Worm (Caenorhabditis elegans): ENCODE results near the gene dnj-5.

DNA sequence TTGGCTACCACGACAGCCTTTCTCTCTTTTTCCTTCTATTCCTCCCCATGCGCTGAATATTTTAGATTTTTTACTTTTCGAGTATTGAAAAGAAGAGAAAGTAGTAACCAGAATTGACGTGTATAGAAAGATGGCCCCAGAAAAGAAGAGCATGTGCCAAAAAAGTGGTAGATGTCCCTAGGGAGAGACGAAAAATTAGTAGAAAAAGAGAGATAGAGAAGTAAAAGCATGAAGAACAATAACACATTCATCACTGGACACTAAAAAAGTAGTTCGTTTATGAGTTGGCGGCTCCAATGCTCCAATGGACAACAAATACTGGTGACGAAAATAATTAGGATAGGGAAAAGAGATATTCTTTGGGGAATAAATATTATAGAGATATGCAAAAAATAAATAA lies 45.6 kb downstream of the dnj-5 start:
- TF ChIP-seq ama-1 (optimal IDR thresholded peaks at IDR 0.05) (no peak), hmbx-1 (tag; optimal IDR thresholded peaks at IDR 0.05) (no peak), aly-1 (tag; optimal IDR thresholded peaks at IDR 0.05) (no peak), sea-1 (GFP tag; conservative IDR thresholded peaks at IDR 0.05) (no peak), hnd-1 (tag; optimal IDR thresholded peaks at IDR 0.05) (no peak), B0310.2 (tag; optimal IDR thresholded peaks at IDR 0.05) (no peak), flt-1 (GFP tag; IDR thresholded peaks at IDR 0.05) (no peak), hmg-4 (GFP tag; optimal IDR thresholded peaks at IDR 0.05) (no peak), ceh-13 (GFP tag; optimal IDR thresholded peaks at IDR 0.05) (no peak), scrt-1 (GFP tag; IDR thresholded peaks at IDR 0.05) (no peak), pes-1 (GFP tag; IDR thresholded peaks at IDR 0.05) (no peak), tbx-11 (GFP tag; IDR thresholded peaks at IDR 0.05) (no peak)
